Worm (Caenorhabditis elegans) whole organism, L4 larva: ENCODE measurements around the gene Y73F8A.26.

ENCODE experiments used
- F37D6.2 ChIP-seq: sonication (generic microtip); optimal IDR thresholded peaks from 2 replicates; lab custom pipeline; 2016; ENCODE audit warnings: mild to moderate bottlenecking, missing genetic modification characterization, missing compliant biosample characterization
- F44E2.7 ChIP-seq: fragments of 200-800 bp; sonication (Bioruptor generic); IDR thresholded peaks from 2 replicates; pipeline ENCODE4 v2.1.2; 2022; ENCODE audit warnings: missing genetic modification characterization, missing compliant biosample characterization
- F49E8.2 ChIP-seq: sonication (generic microtip); optimal IDR thresholded peaks from 2 replicates; lab custom pipeline; 2016; ENCODE audit warnings: missing compliant biosample characterization, mild to moderate bottlenecking, missing genetic modification characterization, borderline replicate concordance
- R02D3.7 ChIP-seq: fragments of 150-350 bp; sonication (generic microtip); optimal IDR thresholded peaks from 3 replicates; lab custom pipeline; 2014; ENCODE audit warnings: missing biosample characterization, missing genetic modification characterization
- Y105C5A.15 ChIP-seq: fragments of 200-800 bp; sonication (Bioruptor generic); IDR thresholded peaks from 2 replicates; pipeline ENCODE4 v1.3.6; 2022; ENCODE audit warnings: missing genetic modification characterization, missing compliant biosample characterization
- Y48G9A.11 ChIP-seq: fragments of 200-800 bp; sonication (Bioruptor generic); IDR thresholded peaks from 2 replicates; pipeline ENCODE4 v1.3.6; 2022; ENCODE audit warnings: missing genetic modification reagents, missing genetic modification characterization, missing compliant biosample characterization
- Y5F2A.4 ChIP-seq: fragments of 200-800 bp; sonication (Bioruptor generic); optimal IDR thresholded peaks from 2 replicates; lab custom pipeline; 2018; ENCODE audit warnings: mild to moderate bottlenecking, missing genetic modification characterization, missing compliant biosample characterization
- aha-1 ChIP-seq: fragments of 150-350 bp; peaks from one replicate; lab custom pipeline; 2014; ENCODE audit warnings: missing biosample characterization, missing genetic modification characterization
- aly-2 ChIP-seq: sonication (generic microtip); optimal IDR thresholded peaks from 2 replicates; lab custom pipeline; 2018; ENCODE audit warnings: missing biosample characterization, missing genetic modification characterization
- ama-1 ChIP-seq: fragments of 150-350 bp; optimal IDR thresholded peaks from 2 replicates; lab custom pipeline; 2014; ENCODE audit warnings: inconsistent platforms, mixed read lengths
- arid-1 ChIP-seq: fragments of 200-800 bp; sonication (Bioruptor generic); conservative IDR thresholded peaks from 2 replicates; pipeline ENCODE4 v1.3.6; 2022; ENCODE audit warnings: missing genetic modification reagents, missing genetic modification characterization, missing compliant biosample characterization
- attf-4 ChIP-seq: sonication (generic microtip); optimal IDR thresholded peaks from 3 replicates; lab custom pipeline; 2017; ENCODE audit warnings: missing biosample characterization, missing genetic modification characterization
- ceh-20 ChIP-seq: fragments of 200-800 bp; sonication (Bioruptor generic); IDR thresholded peaks from 2 replicates; pipeline ENCODE4 v1.3.6; 2022; ENCODE audit warnings: missing genetic modification reagents, missing genetic modification characterization, missing compliant biosample characterization
- ceh-32 ChIP-seq: sonication (generic microtip); optimal IDR thresholded peaks from 2 replicates; lab custom pipeline; 2016; ENCODE audit warnings: mild to moderate bottlenecking, missing genetic modification characterization, missing compliant biosample characterization; ENCODE audit not compliant: poor library complexity
- ceh-44 ChIP-seq: fragments of 200-800 bp; sonication (Bioruptor generic); IDR thresholded peaks from 2 replicates; pipeline ENCODE4 v1.3.6; 2022; ENCODE audit warnings: missing genetic modification reagents, missing genetic modification characterization, missing compliant biosample characterization
- ceh-82 ChIP-seq: sonication (generic microtip); optimal IDR thresholded peaks from 2 replicates; lab custom pipeline; 2017; ENCODE audit warnings: missing biosample characterization, missing genetic modification characterization
- ces-1 ChIP-seq: fragments of 150-350 bp; sonication (generic microtip); optimal IDR thresholded peaks from 4 replicates; lab custom pipeline; 2014; ENCODE audit warnings: missing biosample characterization, missing genetic modification reagents, missing genetic modification characterization
- ctbp-1 ChIP-seq: fragments of 200-800 bp; sonication (Bioruptor generic); IDR thresholded peaks from 2 replicates; pipeline ENCODE4 v1.3.6; 2022; ENCODE audit warnings: missing genetic modification reagents, missing genetic modification characterization, missing compliant biosample characterization
- daf-12 ChIP-seq: fragments of 150-350 bp; optimal IDR thresholded peaks from 2 replicates; lab custom pipeline; 2014; ENCODE audit warnings: missing biosample characterization, missing genetic modification reagents, missing genetic modification characterization
- daf-19 ChIP-seq: fragments of 200-800 bp; sonication (Bioruptor generic); conservative IDR thresholded peaks from 2 replicates; pipeline ENCODE4 v1.3.6; 2022; ENCODE audit warnings: missing genetic modification characterization, missing compliant biosample characterization
- daf-8 ChIP-seq: fragments of 200-800 bp; sonication (Bioruptor generic); IDR thresholded peaks from 2 replicates; pipeline ENCODE4 v1.3.6; 2022; ENCODE audit warnings: missing genetic modification characterization, missing compliant biosample characterization
- dmd-8 ChIP-seq: fragments of 200-800 bp; sonication (Bioruptor generic); IDR thresholded peaks from 2 replicates; pipeline ENCODE4 v1.3.6; 2022; ENCODE audit warnings: missing genetic modification characterization, missing compliant biosample characterization
- dmd-9 ChIP-seq: fragments of 200-800 bp; sonication (Bioruptor generic); IDR thresholded peaks from 2 replicates; pipeline ENCODE4 v1.3.6; 2022; ENCODE audit warnings: missing genetic modification reagents, missing genetic modification characterization, missing compliant biosample characterization
- duxl-1 ChIP-seq: sonication (generic microtip); optimal IDR thresholded peaks from 2 replicates; lab custom pipeline; 2016; ENCODE audit warnings: mild to moderate bottlenecking, missing genetic modification characterization, moderate library complexity, missing compliant biosample characterization; ENCODE audit not compliant: poor library complexity
- fkh-10 ChIP-seq: fragments of 150-350 bp; optimal IDR thresholded peaks from 2 replicates; lab custom pipeline; 2014; ENCODE audit warnings: missing biosample characterization, missing genetic modification reagents, missing genetic modification characterization
- fos-1 ChIP-seq: fragments of 150-350 bp; optimal IDR thresholded peaks from 2 replicates; lab custom pipeline; 2014; ENCODE audit warnings: missing biosample characterization, missing genetic modification characterization
- gei-8 ChIP-seq: fragments of 200-800 bp; sonication (Bioruptor generic); optimal IDR thresholded peaks from 2 replicates; lab custom pipeline; 2018; ENCODE audit warnings: mild to moderate bottlenecking, missing genetic modification characterization, missing compliant biosample characterization
- hlh-11 ChIP-seq: fragments of 200-800 bp; sonication (Bioruptor generic); optimal IDR thresholded peaks from 2 replicates; lab custom pipeline; 2018; ENCODE audit warnings: mild to moderate bottlenecking, missing genetic modification characterization, missing compliant biosample characterization
- lin-1 ChIP-seq: fragments of 200-800 bp; sonication (Bioruptor generic); IDR thresholded peaks from 2 replicates; pipeline ENCODE4 v1.3.6; 2022; ENCODE audit warnings: missing genetic modification reagents, missing genetic modification characterization, missing compliant biosample characterization
- lin-38 ChIP-seq: fragments of 200-800 bp; sonication (Bioruptor generic); IDR thresholded peaks from 2 replicates; pipeline ENCODE4 v1.3.6; 2022; ENCODE audit warnings: missing genetic modification reagents, missing genetic modification characterization, missing compliant biosample characterization
- lsy-2 ChIP-seq, 2 experiments: fragments of 150-350 bp in 1 of 2; sonication (generic microtip) in 1 of 2; optimal IDR thresholded peaks; 2 replicates each; lab custom pipeline; 2014 to 2017; ENCODE audit warnings: missing biosample characterization in 2 of 2, missing genetic modification characterization in 2 of 2
- madf-9 ChIP-seq: fragments of 200-800 bp; sonication (Bioruptor generic); conservative IDR thresholded peaks from 2 replicates; pipeline ENCODE4 v1.3.6; 2022; ENCODE audit warnings: missing genetic modification reagents, missing genetic modification characterization, missing compliant biosample characterization
- mdl-1 ChIP-seq, 2 experiments: fragments of 150-350 bp in 1 of 2; sonication (generic microtip) in 1 of 2; optimal IDR thresholded peaks; 2 replicates each; lab custom pipeline; 2014 to 2017; ENCODE audit warnings: missing biosample characterization in 2 of 2, missing genetic modification characterization in 2 of 2
- mdt-29 ChIP-seq: fragments of 200-800 bp; sonication (Bioruptor generic); IDR thresholded peaks from 2 replicates; pipeline ENCODE4 v1.3.6; 2022; ENCODE audit warnings: missing genetic modification reagents, missing genetic modification characterization, missing compliant biosample characterization
- mxl-3 ChIP-seq: fragments of 200-800 bp; sonication (Bioruptor generic); optimal IDR thresholded peaks from 2 replicates; lab custom pipeline; 2018; ENCODE audit warnings: mild to moderate bottlenecking, missing genetic modification characterization, missing compliant biosample characterization
- nhr-10 ChIP-seq: fragments of 150-350 bp; optimal IDR thresholded peaks from 2 replicates; lab custom pipeline; 2014; ENCODE audit warnings: missing biosample characterization, missing genetic modification characterization
- nhr-102 ChIP-seq: sonication (generic microtip); optimal IDR thresholded peaks from 2 replicates; lab custom pipeline; 2016; ENCODE audit warnings: mild to moderate bottlenecking, missing genetic modification characterization, moderate library complexity, missing compliant biosample characterization
- nhr-11 ChIP-seq: fragments of 150-350 bp; optimal IDR thresholded peaks from 2 replicates; lab custom pipeline; 2014; ENCODE audit warnings: missing biosample characterization, missing genetic modification characterization
- nhr-6 ChIP-seq: fragments of 150-350 bp; optimal IDR thresholded peaks from 2 replicates; lab custom pipeline; 2014; ENCODE audit warnings: missing biosample characterization, missing genetic modification characterization
- nhr-76 ChIP-seq: fragments of 150-350 bp; optimal IDR thresholded peaks from 2 replicates; lab custom pipeline; 2014; ENCODE audit warnings: missing biosample characterization, missing genetic modification characterization
- nhr-77 ChIP-seq: fragments of 150-350 bp; optimal IDR thresholded peaks from 2 replicates; lab custom pipeline; 2014; ENCODE audit warnings: missing biosample characterization, missing genetic modification characterization
- pha-4 ChIP-seq, 2 experiments: fragments of 150-350 bp in 1 of 2; fragments of 200-800 bp in 1 of 2; sonication (Bioruptor generic) in 1 of 2; IDR thresholded peaks in 1 of 2; optimal IDR thresholded peaks in 1 of 2; 2 replicates each; pipeline versions ENCODE4 v1.3.6 to Lab custom; 2014 to 2022; ENCODE audit warnings: missing genetic modification characterization in 2 of 2, missing genetic modification reagents in 2 of 2, missing biosample characterization in 1 of 2, missing compliant biosample characterization in 1 of 2
- pqm-1 ChIP-seq: sonication (generic microtip); optimal IDR thresholded peaks from 2 replicates; lab custom pipeline; 2017; ENCODE audit warnings: missing biosample characterization, missing genetic modification characterization
- sdz-12 ChIP-seq: fragments of 200-800 bp; sonication (Bioruptor generic); optimal IDR thresholded peaks from 2 replicates; lab custom pipeline; 2018; ENCODE audit warnings: mild to moderate bottlenecking, missing genetic modification characterization, missing compliant biosample characterization
- snpc-1.2 ChIP-seq: fragments of 200-800 bp; sonication (Bioruptor generic); IDR thresholded peaks from 2 replicates; pipeline ENCODE4 v1.3.6; 2022; ENCODE audit warnings: missing genetic modification reagents, missing genetic modification characterization, missing compliant biosample characterization
- snpc-4 ChIP-seq: fragments of 150-350 bp; optimal IDR thresholded peaks from 2 replicates; lab custom pipeline; 2014; ENCODE audit warnings: missing biosample characterization, missing genetic modification characterization
- tra-1 ChIP-seq: fragments of 200-800 bp; sonication (Bioruptor generic); IDR thresholded peaks from 2 replicates; pipeline ENCODE4 v1.3.6; 2022; ENCODE audit warnings: missing genetic modification reagents, missing genetic modification characterization, missing compliant biosample characterization
- zfp-2 ChIP-seq: sonication (generic microtip); optimal IDR thresholded peaks from 2 replicates; lab custom pipeline; 2016; ENCODE audit warnings: mild to moderate bottlenecking, missing genetic modification characterization, missing compliant biosample characterization
- zfp-3 ChIP-seq: fragments of 200-800 bp; sonication (Bioruptor generic); conservative IDR thresholded peaks from 2 replicates; pipeline ENCODE4 v1.3.6; 2022; ENCODE audit warnings: missing genetic modification reagents, missing genetic modification characterization, missing compliant biosample characterization
- ztf-11 ChIP-seq: fragments of 150-350 bp; optimal IDR thresholded peaks from 2 replicates; lab custom pipeline; 2014; ENCODE audit warnings: missing biosample characterization, missing genetic modification characterization
- ztf-7 ChIP-seq: fragments of 150-350 bp; optimal IDR thresholded peaks from 2 replicates; lab custom pipeline; 2014; ENCODE audit warnings: missing biosample characterization, missing genetic modification characterization

Y73F8A.26 gene

ce11 chrIV:15473588-15474271 is at the start of gene Y73F8A.26:
Gene Y73F8A.26 (plus strand): TSS chrIV:15473660.
- TF ChIP-seq lin-1 (GFP tag; lab: Robert Waterston, UW) (no peak), fos-1 (tag; lab: Kevin White, UChicago) (no peak), R02D3.7 (tag; lab: Kevin White, UChicago) (no peak), daf-8 (no peak), daf-12 (no peak), attf-4 (tag; lab: Kevin White, UChicago) (no peak), ztf-7 (tag; lab: Kevin White, UChicago) (no peak), ces-1 (GFP tag; lab: Kevin White, UChicago) (no peak), arid-1 (GFP tag; lab: Robert Waterston, UW) (no peak; the same call in 1 of the 2 replicates), lsy-2 (tag; optimal IDR thresholded peaks at IDR 0.05; lab: Kevin White, UChicago) (peak in 1 of 2 experiments; percentile 0), pqm-1 (tag; lab: Kevin White, UChicago) (no peak), dmd-8 (GFP tag; lab: Robert Waterston, UW) (no peak), ztf-11 (tag; lab: Kevin White, UChicago) (no peak), nhr-77 (tag; lab: Kevin White, UChicago) (no peak), nhr-10 (tag; lab: Kevin White, UChicago) (no peak), nhr-102 (no peak), hlh-11 (tag; lab: Kevin White, UChicago) (no peak), nhr-76 (no peak), aly-2 (tag; lab: Kevin White, UChicago) (no peak), fkh-10 (GFP tag; lab: Kevin White, UChicago) (no peak), lin-38 (GFP tag; lab: Robert Waterston, UW) (peak; percentile 74), ceh-32 (no peak), Y5F2A.4 (no peak), F49E8.2 (peak; percentile 39), nhr-6 (tag; lab: Kevin White, UChicago) (no peak), mdl-1 (tag; optimal IDR thresholded peaks at IDR 0.05; lab: Kevin White, UChicago) (no peak), pha-4 (GFP tag; IDR thresholded peaks at IDR 0.05; lab: Robert Waterston, UW) (no peak), pha-4 (tag; optimal IDR thresholded peaks at IDR 0.05; lab: Kevin White, UChicago) (no peak), zfp-2 (tag; lab: Kevin White, UChicago) (no peak), mdt-29 (no peak), ceh-20 (GFP tag; lab: Robert Waterston, UW) (no peak), aha-1 (peak; percentile 98), sdz-12 (no peak), mxl-3 (GFP tag; lab: Kevin White, UChicago) (no peak), ama-1 (peak; percentile 57), ceh-82 (tag; lab: Kevin White, UChicago) (no peak), madf-9 (GFP tag; lab: Robert Waterston, UW) (no peak), gei-8 (GFP tag; lab: Kevin White, UChicago) (no peak), Y48G9A.11 (no peak), ceh-44 (GFP tag; lab: Robert Waterston, UW) (no peak), F37D6.2 (tag; lab: Kevin White, UChicago) (no peak), ctbp-1 (GFP tag; lab: Robert Waterston, UW) (no peak), snpc-1.2 (peak; percentile 51; the same call in 1 of the 2 replicates), F44E2.7 (no peak), dmd-9 (GFP tag; lab: Robert Waterston, UW) (no peak), duxl-1 (peak; percentile 43), zfp-3 (GFP tag; lab: Robert Waterston, UW) (no peak), snpc-4 (tag; lab: Kevin White, UChicago) (no peak), Y105C5A.15 (GFP tag; lab: Robert Waterston, UW) (0 out of 2 replicates have a peak, but pooled peaks have one; percentile 72), tra-1 (no peak), daf-19 (GFP tag; lab: Robert Waterston, UW) (no peak), nhr-11 (tag; lab: Kevin White, UChicago) (no peak)
